Fruit fly (Drosophila melanogaster) whole organism, embryonic: ENCODE data around the gene Cnep1r2.

Experiments
- B-H1 ChIP-seq: fragments of 200-800 bp; sonication (Bioruptor generic); IDR thresholded peaks from 3 replicates; pipeline ENCODE4 v1.3.6; 2022; ENCODE audit warnings: missing biosample characterization, missing genetic modification characterization
- CG10321 ChIP-seq: fragments of 200-800 bp; sonication (Bioruptor generic); IDR thresholded peaks from 2 replicates; pipeline ENCODE4 v1.3.6; 2022; ENCODE audit warnings: missing biosample characterization, missing genetic modification characterization
- CG11093 ChIP-seq: fragments of 200-800 bp; sonication (Bioruptor generic); IDR thresholded peaks from 3 replicates; pipeline ENCODE4 v1.3.6; 2022; ENCODE audit warnings: missing biosample characterization, missing genetic modification characterization
- CG11398 ChIP-seq: fragments of 200-800 bp; sonication (Bioruptor generic); optimal IDR thresholded peaks from 2 replicates; lab custom pipeline; 2016; ENCODE audit warnings: missing biosample characterization, missing genetic modification characterization
- CG11456 ChIP-seq: fragments of 200-800 bp; sonication (Bioruptor generic); IDR thresholded peaks from 3 replicates; pipeline ENCODE4 v1.3.6; 2022; ENCODE audit warnings: missing biosample characterization, missing genetic modification characterization
- CG11695 ChIP-seq: fragments of 200-800 bp; sonication (Bioruptor generic); IDR thresholded peaks from 3 replicates; pipeline ENCODE4 v1.3.6; 2022; ENCODE audit warnings: missing biosample characterization, missing genetic modification characterization
- CG11723 ChIP-seq: fragments of 200-800 bp; sonication (Bioruptor generic); optimal IDR thresholded peaks from 2 replicates; lab custom pipeline; 2017; ENCODE audit warnings: missing biosample characterization, mild to moderate bottlenecking, missing genetic modification characterization
- CG13287 ChIP-seq: fragments of 200-800 bp; sonication (Bioruptor generic); IDR thresholded peaks from 2 replicates; pipeline ENCODE4 v1.3.6; 2022; ENCODE audit warnings: missing biosample characterization, missing genetic modification characterization; ENCODE audit not compliant: partially characterized antibody
- CG15011 ChIP-seq: fragments of 200-800 bp; sonication (Bioruptor generic); optimal IDR thresholded peaks from 3 replicates; lab custom pipeline; 2018; ENCODE audit warnings: missing biosample characterization, mild to moderate bottlenecking, missing genetic modification characterization
- CG1603 ChIP-seq: fragments of 200-800 bp; sonication (Bioruptor generic); optimal IDR thresholded peaks from 2 replicates; lab custom pipeline; 2019; ENCODE audit warnings: missing biosample characterization, mild to moderate bottlenecking, missing genetic modification characterization, moderate library complexity
- CG3065 ChIP-seq: fragments of 200-800 bp; sonication (Bioruptor generic); optimal IDR thresholded peaks from 2 replicates; lab custom pipeline; 2016; ENCODE audit warnings: missing biosample characterization, missing genetic modification characterization
- CG33213 ChIP-seq: fragments of 200-800 bp; sonication (Bioruptor generic); optimal IDR thresholded peaks from 3 replicates; lab custom pipeline; 2016; ENCODE audit warnings: missing biosample characterization, missing genetic modification characterization
- CG34376 ChIP-seq: fragments of 200-800 bp; sonication (Bioruptor generic); optimal IDR thresholded peaks from 2 replicates; lab custom pipeline; 2018; ENCODE audit warnings: missing biosample characterization, mild to moderate bottlenecking, missing genetic modification characterization
- CG3847 ChIP-seq: fragments of 200-800 bp; sonication (Bioruptor generic); IDR thresholded peaks from 2 replicates; pipeline ENCODE4 v1.3.6; 2022; ENCODE audit warnings: missing biosample characterization, missing genetic modification characterization
- CG6689 ChIP-seq: fragments of 200-800 bp; sonication (Bioruptor generic); IDR thresholded peaks from 2 replicates; pipeline ENCODE4 v1.3.6; 2022; ENCODE audit warnings: missing biosample characterization, missing genetic modification characterization
- CG6813 ChIP-seq: fragments of 200-800 bp; sonication (Bioruptor generic); optimal IDR thresholded peaks from 2 replicates; lab custom pipeline; 2017; ENCODE audit warnings: missing biosample characterization, missing genetic modification characterization, mild to moderate bottlenecking, moderate library complexity, missing genetic modification reagents
- CG7839 ChIP-seq: fragments of 200-800 bp; sonication (Bioruptor generic); optimal IDR thresholded peaks from 3 replicates; lab custom pipeline; 2018; ENCODE audit warnings: missing biosample characterization, mild to moderate bottlenecking, missing genetic modification characterization, moderate library complexity
- CG8944 ChIP-seq: fragments of 200-800 bp; sonication (Bioruptor generic); optimal IDR thresholded peaks from 3 replicates; lab custom pipeline; 2016; ENCODE audit warnings: missing biosample characterization, missing genetic modification characterization
- CG9817 ChIP-seq: fragments of 200-800 bp; sonication (Bioruptor generic); optimal IDR thresholded peaks from 2 replicates; lab custom pipeline; 2018; ENCODE audit warnings: missing biosample characterization, mild to moderate bottlenecking, missing genetic modification characterization, moderate library complexity
- CTCF ChIP-seq: fragments of 200-800 bp; sonication (Bioruptor generic); optimal IDR thresholded peaks from 2 replicates; lab custom pipeline; 2017; ENCODE audit warnings: missing biosample characterization, mild to moderate bottlenecking, missing genetic modification characterization, moderate library complexity
- Chrac-16 ChIP-seq: fragments of 200-800 bp; sonication (Bioruptor generic); optimal IDR thresholded peaks from 3 replicates; lab custom pipeline; 2016; ENCODE audit warnings: missing biosample characterization, missing genetic modification characterization
- CoRest ChIP-seq: fragments of 200-800 bp; sonication (Bioruptor generic); optimal IDR thresholded peaks from 3 replicates; lab custom pipeline; 2018; ENCODE audit warnings: missing biosample characterization, mild to moderate bottlenecking, missing genetic modification characterization, moderate library complexity
- Dad ChIP-seq: fragments of 200-800 bp; sonication (Bioruptor generic); optimal IDR thresholded peaks from 3 replicates; lab custom pipeline; 2016; ENCODE audit warnings: missing biosample characterization, missing genetic modification characterization
- Dfd ChIP-seq, 2 experiments: fragments of >200 bp; optimal IDR thresholded peaks; 2 replicates each; lab custom pipeline; 2017; ENCODE audit warnings: missing biosample characterization in 2 of 2, missing genetic modification characterization in 2 of 2
- Dip2 ChIP-seq: fragments of 200-800 bp; sonication (Bioruptor generic); IDR thresholded peaks from 2 replicates; pipeline ENCODE4 v1.3.6; 2022; ENCODE audit warnings: missing biosample characterization, missing genetic modification characterization
- Drgx ChIP-seq: fragments of 200-800 bp; sonication (Bioruptor generic); IDR thresholded peaks from 2 replicates; pipeline ENCODE4 v1.3.6; 2022; ENCODE audit warnings: missing biosample characterization, missing genetic modification characterization
- E2f2 ChIP-seq: fragments of 200-800 bp; sonication (Bioruptor generic); IDR thresholded peaks from 2 replicates; pipeline ENCODE4 v1.3.6; 2022; ENCODE audit warnings: missing biosample characterization, missing genetic modification characterization
- H2.0 ChIP-seq: fragments of 200-800 bp; sonication (Bioruptor generic); IDR thresholded peaks from 2 replicates; pipeline ENCODE4 v1.3.6; 2022; ENCODE audit warnings: missing biosample characterization, missing genetic modification characterization
- HLH3B ChIP-seq: fragments of 200-800 bp; sonication (Bioruptor generic); IDR thresholded peaks from 2 replicates; pipeline ENCODE4 v1.3.6; 2022; ENCODE audit warnings: missing biosample characterization, missing genetic modification characterization
- Oli ChIP-seq: fragments of 200-800 bp; sonication (Bioruptor generic); optimal IDR thresholded peaks from 2 replicates; lab custom pipeline; 2018; ENCODE audit warnings: missing biosample characterization, mild to moderate bottlenecking, missing genetic modification characterization, moderate library complexity
- Opbp ChIP-seq: fragments of 200-800 bp; sonication (Bioruptor generic); IDR thresholded peaks from 3 replicates; pipeline ENCODE4 v1.3.6; 2022; ENCODE audit warnings: missing biosample characterization, missing genetic modification characterization; ENCODE audit not compliant: partially characterized antibody
- Pdp1 ChIP-seq, 2 experiments: fragments of 200-800 bp; sonication (Bioruptor generic); optimal IDR thresholded peaks; 3 replicates each; lab custom pipeline; 2016; ENCODE audit warnings: missing biosample characterization in 2 of 2, missing genetic modification characterization in 2 of 2, mild to moderate bottlenecking in 1 of 2, moderate library complexity in 1 of 2
- Six4 ChIP-seq: fragments of 200-800 bp; sonication (Bioruptor generic); optimal IDR thresholded peaks from 2 replicates; lab custom pipeline; 2016; ENCODE audit warnings: missing biosample characterization, missing genetic modification characterization
- Sox100B ChIP-seq: fragments of 200-800 bp; sonication (Bioruptor generic); optimal IDR thresholded peaks from 3 replicates; lab custom pipeline; 2018; ENCODE audit warnings: missing biosample characterization, mild to moderate bottlenecking, missing genetic modification characterization
- bbx ChIP-seq: fragments of 200-800 bp; sonication (Bioruptor generic); IDR thresholded peaks from 2 replicates; pipeline ENCODE4 v1.3.6; 2022; ENCODE audit warnings: missing biosample characterization, missing genetic modification characterization; ENCODE audit not compliant: partially characterized antibody
- cad ChIP-seq: fragments of >200 bp; optimal IDR thresholded peaks from 2 replicates; lab custom pipeline; 2017; ENCODE audit warnings: missing biosample characterization, missing genetic modification characterization
- cas ChIP-seq: fragments of 200-800 bp; sonication (Bioruptor generic); IDR thresholded peaks from 2 replicates; pipeline ENCODE4 v1.3.6; 2022; ENCODE audit warnings: missing biosample characterization, missing genetic modification characterization
- dimm ChIP-seq: fragments of 200-800 bp; sonication (Bioruptor generic); IDR thresholded peaks from 2 replicates; pipeline ENCODE4 v1.3.6; 2022; ENCODE audit warnings: missing biosample characterization, missing genetic modification characterization
- fd102C ChIP-seq: fragments of 200-800 bp; sonication (Bioruptor generic); optimal IDR thresholded peaks from 2 replicates; lab custom pipeline; 2018; ENCODE audit warnings: missing biosample characterization, mild to moderate bottlenecking, missing genetic modification characterization, moderate library complexity
- fd64A ChIP-seq: fragments of 200-800 bp; sonication (Bioruptor generic); optimal IDR thresholded peaks from 3 replicates; lab custom pipeline; 2018; ENCODE audit warnings: missing biosample characterization, mild to moderate bottlenecking, missing genetic modification characterization
- hb ChIP-seq: fragments of 200-800 bp; sonication (Bioruptor generic); IDR thresholded peaks from 3 replicates; pipeline ENCODE4 v1.3.6; 2022; ENCODE audit warnings: missing biosample characterization, missing genetic modification characterization; ENCODE audit not compliant: partially characterized antibody
- kay ChIP-seq: fragments of 200-800 bp; sonication (Bioruptor generic); optimal IDR thresholded peaks from 2 replicates; lab custom pipeline; 2016; ENCODE audit warnings: missing biosample characterization, missing genetic modification characterization
- kni ChIP-seq: fragments of 200-800 bp; sonication (Bioruptor generic); optimal IDR thresholded peaks from 3 replicates; lab custom pipeline; 2017; ENCODE audit warnings: mild to moderate bottlenecking, missing biosample characterization, missing genetic modification reagents, missing genetic modification characterization
- lov ChIP-seq, 2 experiments: fragments of 200-800 bp in 1 of 2; fragments of >200 bp in 1 of 2; sonication (Bioruptor generic) in 1 of 2; IDR thresholded peaks in 1 of 2; optimal IDR thresholded peaks in 1 of 2; 2 replicates in 1 of 2; 3 replicates in 1 of 2; pipeline versions ENCODE4 v1.3.6 to Lab custom; 2017 to 2022; ENCODE audit warnings: missing biosample characterization in 1 of 2, missing genetic modification characterization in 1 of 2
- mam ChIP-seq: fragments of 200-800 bp; sonication (Bioruptor generic); optimal IDR thresholded peaks from 3 replicates; lab custom pipeline; 2016; ENCODE audit warnings: missing biosample characterization, missing genetic modification characterization
- tio ChIP-seq: fragments of 200-800 bp; sonication (Bioruptor generic); optimal IDR thresholded peaks from 2 replicates; lab custom pipeline; 2017; ENCODE audit warnings: missing biosample characterization, missing genetic modification characterization, inconsistent platforms
- trem ChIP-seq: fragments of 200-800 bp; optimal IDR thresholded peaks from 3 replicates; lab custom pipeline; 2019; ENCODE audit warnings: missing biosample characterization, mild to moderate bottlenecking, missing genetic modification characterization, moderate library complexity
- tup ChIP-seq: fragments of 200-800 bp; sonication (Bioruptor generic); optimal IDR thresholded peaks from 2 replicates; lab custom pipeline; 2016; ENCODE audit warnings: missing biosample characterization, mild to moderate bottlenecking, missing genetic modification characterization, moderate library complexity
- vnd ChIP-seq: fragments of 200-800 bp; sonication (Bioruptor generic); IDR thresholded peaks from 3 replicates; pipeline ENCODE4 v1.3.6; 2022; ENCODE audit warnings: missing biosample characterization, missing genetic modification characterization; ENCODE audit not compliant: partially characterized antibody

The Cnep1r2 gene

DNA sequence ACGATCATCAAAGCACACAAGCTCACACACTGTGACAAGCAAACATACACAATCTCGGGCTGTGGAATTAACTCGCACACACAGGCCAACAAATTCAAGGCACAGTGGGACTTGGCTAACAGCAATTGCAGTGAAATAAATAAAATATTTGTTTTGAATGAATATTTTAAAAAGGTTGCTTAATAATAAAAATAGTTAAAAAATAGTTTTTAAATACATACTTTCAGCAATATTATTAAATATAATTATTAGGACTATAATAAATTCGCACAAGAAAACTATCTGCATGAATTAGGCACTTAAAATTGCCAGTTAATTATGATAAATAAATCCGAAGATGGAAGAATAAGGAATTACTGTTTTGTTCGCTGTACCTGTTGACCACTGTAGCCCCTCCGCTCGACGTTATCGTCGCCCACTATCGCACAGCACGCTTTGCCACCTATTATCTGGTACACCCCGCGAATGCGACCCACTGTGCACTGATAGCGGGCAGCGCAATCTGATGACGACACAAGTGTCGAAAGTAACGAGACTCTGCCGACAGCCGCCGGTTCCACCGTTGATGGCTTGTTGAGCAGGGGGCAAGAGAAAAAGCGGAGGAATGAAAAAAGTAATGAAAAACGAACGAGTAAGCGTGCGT lies 44.9 kb downstream of the Cnep1r2 start (continued):
- TF ChIP-seq CG13287 (peak; percentile 35; the same call in 1 of the 2 replicates), CG3847 (GFP tag; lab: Robert Waterston, UW) (peak; percentile 98), kay (peak; percentile 92), CG8944 (peak; percentile 70), CG11723 (peak; percentile 98), B-H1 (GFP tag; lab: Robert Waterston, UW) (peak; percentile 94), hb (0 out of 3 replicates have a peak, but pooled peaks have one; percentile 50), Drgx (GFP tag; lab: Robert Waterston, UW) (peak; percentile 95), CG34376 (peak; percentile 98), fd64A (peak; percentile 92), Dad (GFP tag; lab: Kevin White, UChicago) (peak; percentile 83), CG7839 (tag; lab: Kevin White, UChicago) (peak; percentile 99), CG11695 (peak; percentile 99), CG11456 (GFP tag; lab: Robert Waterston, UW) (peak; percentile 93), H2.0 (GFP tag; lab: Robert Waterston, UW) (peak; percentile 95), CoRest (tag; lab: Kevin White, UChicago) (peak; percentile 99), kni (GFP tag; lab: Kevin White, UChicago) (peak; percentile 83), CG33213 (peak; percentile 63), dimm (peak; percentile 91), cas (GFP tag; lab: Robert Waterston, UW) (peak; percentile 90), HLH3B (GFP tag; lab: Robert Waterston, UW) (peak; percentile 98), Dip2 (GFP tag; lab: Robert Waterston, UW) (no peak; the same call in 1 of the 2 replicates), CG11093 (peak; percentile 98), CG6813 (GFP tag; lab: Kevin White, UChicago) (peak; percentile 97), Chrac-16 (peak; percentile 97), cad (GFP tag; lab: Kevin White, UChicago) (no peak), trem (peak; percentile 92), lov (optimal IDR thresholded peaks at IDR 0.05; lab: Kevin White, UChicago) (no peak), lov (GFP tag; IDR thresholded peaks at IDR 0.05; lab: Robert Waterston, UW) (peak; percentile 80; the same call in 2 of the 3 replicates), CG6689 (GFP tag; lab: Robert Waterston, UW) (peak; percentile 98), CG3065 (GFP tag; lab: Kevin White, UChicago) (peak; percentile 90), Sox100B (GFP tag; lab: Kevin White, UChicago) (peak; percentile 100), E2f2 (GFP tag; lab: Robert Waterston, UW) (peak; percentile 87), Pdp1 (GFP tag; optimal IDR thresholded peaks at IDR 0.05; lab: Kevin White, UChicago) (peak; percentile 69 to 86), CG9817 (tag; lab: Kevin White, UChicago) (peak; percentile 93), tio (GFP tag; lab: Kevin White, UChicago) (peak; percentile 99), CG11398 (peak; percentile 82), Opbp (GFP tag; lab: Robert Waterston, UW) (no peak), CG1603 (tag; lab: Kevin White, UChicago) (peak; percentile 55), tup (peak; percentile 86), CTCF (peak; percentile 71), CG10321 (GFP tag; lab: Robert Waterston, UW) (peak; percentile 79), vnd (GFP tag; lab: Robert Waterston, UW) (peak; percentile 39; the same call in 1 of the 3 replicates), fd102C (GFP tag; lab: Kevin White, UChicago) (no peak), CG15011 (GFP tag; lab: Kevin White, UChicago) (peak; percentile 98), Oli (peak; percentile 99), Six4 (GFP tag; lab: Kevin White, UChicago) (peak; percentile 97), Dfd (GFP tag; optimal IDR thresholded peaks at IDR 0.05; lab: Kevin White, UChicago) (peak in 1 of 2 experiments; percentile 91), mam (GFP tag; lab: Kevin White, UChicago) (peak; percentile 89), bbx (GFP tag; lab: Robert Waterston, UW) (peak; percentile 14; the same call in 1 of the 2 replicates)
